Worm (Caenorhabditis elegans) whole organism, late embryonic: ENCODE results near the gene acp-4.

Experiments
- C08G9.2 ChIP-seq: sonication (generic microtip); optimal IDR thresholded peaks from 2 replicates; lab custom pipeline; 2016; ENCODE audit warnings: mild to moderate bottlenecking, missing genetic modification characterization, moderate library complexity, missing compliant biosample characterization
- K09A11.1 ChIP-seq: sonication (generic microtip); optimal IDR thresholded peaks from 2 replicates; lab custom pipeline; 2017; ENCODE audit warnings: antibody characterized with exemption, mild to moderate bottlenecking, missing genetic modification characterization, missing compliant biosample characterization; ENCODE audit not compliant: insufficient read depth
- Y22D7AL.16 ChIP-seq: sonication (generic microtip); optimal IDR thresholded peaks from 2 replicates; lab custom pipeline; 2016; ENCODE audit warnings: missing genetic modification characterization, missing compliant biosample characterization
- ahr-1 ChIP-seq: sonication (generic microtip); optimal IDR thresholded peaks from 2 replicates; lab custom pipeline; 2016; ENCODE audit warnings: missing genetic modification characterization, missing compliant biosample characterization
- ama-1 ChIP-seq: fragments of 150-350 bp; optimal IDR thresholded peaks from 2 replicates; lab custom pipeline; 2014
- ceh-14 ChIP-seq: sonication (generic microtip); optimal IDR thresholded peaks from 2 replicates; lab custom pipeline; 2016; ENCODE audit warnings: missing genotype, missing genetic modification characterization, missing compliant biosample characterization
- ceh-18 ChIP-seq: sonication (generic microtip); optimal IDR thresholded peaks from 2 replicates; lab custom pipeline; 2016; ENCODE audit warnings: missing genetic modification characterization, missing compliant biosample characterization
- ceh-2 ChIP-seq: sonication (generic microtip); optimal IDR thresholded peaks from 2 replicates; lab custom pipeline; 2016; ENCODE audit warnings: missing genotype, missing genetic modification characterization, missing compliant biosample characterization
- ceh-30 ChIP-seq: fragments of 150-350 bp; optimal IDR thresholded peaks from 2 replicates; lab custom pipeline; 2014; ENCODE audit warnings: missing biosample characterization, missing genetic modification characterization
- ceh-34 ChIP-seq: sonication (generic microtip); optimal IDR thresholded peaks from 2 replicates; lab custom pipeline; 2016; ENCODE audit warnings: mild to moderate bottlenecking, missing genetic modification characterization, missing compliant biosample characterization
- ceh-48 ChIP-seq: sonication (generic microtip); optimal IDR thresholded peaks from 2 replicates; lab custom pipeline; 2016; ENCODE audit warnings: missing genetic modification characterization, inconsistent platforms, missing compliant biosample characterization
- ceh-6 ChIP-seq: fragments of 200-800 bp; sonication (Bioruptor generic); optimal IDR thresholded peaks from 2 replicates; lab custom pipeline; 2018; ENCODE audit warnings: mild to moderate bottlenecking, missing genetic modification characterization, missing compliant biosample characterization
- ceh-9 ChIP-seq: sonication (generic microtip); optimal IDR thresholded peaks from 2 replicates; lab custom pipeline; 2016; ENCODE audit warnings: mild to moderate bottlenecking, missing genetic modification characterization, inconsistent platforms, missing compliant biosample characterization
- ets-4 ChIP-seq: sonication (generic microtip); optimal IDR thresholded peaks from 2 replicates; lab custom pipeline; 2016; ENCODE audit warnings: missing genetic modification characterization, missing compliant biosample characterization
- eyg-1 ChIP-seq: sonication (generic microtip); optimal IDR thresholded peaks from 2 replicates; lab custom pipeline; 2016; ENCODE audit warnings: missing genotype, missing genetic modification characterization, missing compliant biosample characterization
- fax-1 ChIP-seq: sonication (generic microtip); optimal IDR thresholded peaks from 2 replicates; lab custom pipeline; 2016; ENCODE audit warnings: missing genotype, missing genetic modification characterization, missing compliant biosample characterization
- fkh-6 ChIP-seq: sonication (generic microtip); optimal IDR thresholded peaks from 2 replicates; lab custom pipeline; 2016; ENCODE audit warnings: missing genetic modification characterization, missing compliant biosample characterization
- gmeb-2 ChIP-seq: sonication (generic microtip); optimal IDR thresholded peaks from 2 replicates; lab custom pipeline; 2016; ENCODE audit warnings: missing genetic modification characterization, inconsistent platforms, missing compliant biosample characterization
- hlh-13 ChIP-seq: fragments of 200-800 bp; sonication (Bioruptor generic); optimal IDR thresholded peaks from 2 replicates; lab custom pipeline; 2018; ENCODE audit warnings: mild to moderate bottlenecking, missing genetic modification characterization, missing compliant biosample characterization
- hlh-30 ChIP-seq: sonication (generic microtip); optimal IDR thresholded peaks from 2 replicates; lab custom pipeline; 2017; ENCODE audit warnings: antibody characterized with exemption, missing genetic modification characterization, missing compliant biosample characterization; ENCODE audit not compliant: insufficient read depth
- hlh-6 ChIP-seq: sonication (generic microtip); optimal IDR thresholded peaks from 2 replicates; lab custom pipeline; 2016; ENCODE audit warnings: missing genotype, missing genetic modification characterization, missing compliant biosample characterization
- lim-6 ChIP-seq: sonication (generic microtip); optimal IDR thresholded peaks from 2 replicates; lab custom pipeline; 2016; ENCODE audit warnings: missing genetic modification characterization, missing compliant biosample characterization
- nfya-1 ChIP-seq: sonication (generic microtip); optimal IDR thresholded peaks from 2 replicates; lab custom pipeline; 2017; ENCODE audit warnings: missing genetic modification characterization, mild to moderate bottlenecking, missing compliant biosample characterization, antibody characterized with exemption, moderate library complexity
- nhr-11 ChIP-seq: fragments of 150-350 bp; optimal IDR thresholded peaks from 2 replicates; lab custom pipeline; 2014; ENCODE audit warnings: missing biosample characterization, missing genetic modification characterization
- npax-4 ChIP-seq: sonication (generic microtip); optimal IDR thresholded peaks from 2 replicates; lab custom pipeline; 2016; ENCODE audit warnings: missing genetic modification characterization, missing compliant biosample characterization
- pat-9 ChIP-seq: fragments of 200-800 bp; sonication (Bioruptor generic); optimal IDR thresholded peaks from 2 replicates; lab custom pipeline; 2018; ENCODE audit warnings: mild to moderate bottlenecking, missing genetic modification characterization, moderate library complexity, missing compliant biosample characterization
- pax-1 ChIP-seq: fragments of 150-350 bp; optimal IDR thresholded peaks from 2 replicates; lab custom pipeline; 2014; ENCODE audit warnings: missing biosample characterization, missing genetic modification characterization
- pha-2 ChIP-seq: sonication (generic microtip); optimal IDR thresholded peaks from 2 replicates; lab custom pipeline; 2017; ENCODE audit warnings: mild to moderate bottlenecking, missing genetic modification characterization, missing compliant biosample characterization
- sdc-2 ChIP-seq: sonication (generic microtip); optimal IDR thresholded peaks from 2 replicates; lab custom pipeline; 2016; ENCODE audit warnings: missing genotype, missing genetic modification characterization, missing compliant biosample characterization
- sox-2 ChIP-seq: fragments of 200-800 bp; sonication (Bioruptor generic); IDR thresholded peaks from 2 replicates; pipeline ENCODE4 v1.3.6; 2022; ENCODE audit warnings: missing genetic modification reagents, missing genetic modification characterization, missing compliant biosample characterization
- sox-4 ChIP-seq: sonication (generic microtip); optimal IDR thresholded peaks from 2 replicates; lab custom pipeline; 2017; ENCODE audit warnings: mild to moderate bottlenecking, missing genetic modification characterization, inconsistent platforms, missing compliant biosample characterization
- syd-9 ChIP-seq: sonication (generic microtip); optimal IDR thresholded peaks from 2 replicates; lab custom pipeline; 2016; ENCODE audit warnings: mild to moderate bottlenecking, missing genetic modification characterization, moderate library complexity, missing compliant biosample characterization
- tbx-7 ChIP-seq: sonication (generic microtip); optimal IDR thresholded peaks from 2 replicates; lab custom pipeline; 2016; ENCODE audit warnings: missing genotype, missing genetic modification characterization, missing compliant biosample characterization
- unc-42 ChIP-seq: sonication (generic microtip); optimal IDR thresholded peaks from 2 replicates; lab custom pipeline; 2016; ENCODE audit warnings: missing genotype, missing genetic modification characterization, missing compliant biosample characterization
- unc-55 ChIP-seq: sonication (generic microtip); optimal IDR thresholded peaks from 2 replicates; lab custom pipeline; 2017; ENCODE audit warnings: missing biosample characterization, missing genetic modification reagents, missing genetic modification characterization
- unc-86 ChIP-seq: sonication (generic microtip); optimal IDR thresholded peaks from 2 replicates; lab custom pipeline; 2016; ENCODE audit warnings: missing genetic modification characterization, missing compliant biosample characterization
- zip-5 ChIP-seq: sonication (generic microtip); optimal IDR thresholded peaks from 2 replicates; lab custom pipeline; 2016; ENCODE audit warnings: missing genetic modification characterization, missing compliant biosample characterization
- ztf-16 ChIP-seq: sonication (generic microtip); optimal IDR thresholded peaks from 2 replicates; lab custom pipeline; 2017; ENCODE audit warnings: missing genetic modification characterization, missing compliant biosample characterization

The acp-4 gene

ce11 chrII:8466874-8467273 is 32.0 kb upstream of the acp-4 start, which contains the start of gene F22B5.10:
Gene F22B5.10, plus strand, starts transcription at chrII:8467174.
- TF ChIP-seq Y22D7AL.16 (tag; lab: Kevin White, UChicago) = no peak
- TF ChIP-seq syd-9 (tag; lab: Kevin White, UChicago) = no peak
- no peak for TF ChIP-seq ceh-18
- no peak for TF ChIP-seq ama-1 (lab: Kevin White, UChicago)
- TF ChIP-seq hlh-13 (GFP tag; lab: Kevin White, UChicago) = no peak
- TF ChIP-seq ceh-34 (tag; lab: Kevin White, UChicago) = no peak
- TF ChIP-seq ceh-14 (tag; lab: Kevin White, UChicago) = no peak
- TF ChIP-seq C08G9.2 (tag; lab: Kevin White, UChicago) = no peak
- no peak for TF ChIP-seq sdc-2 (tag; lab: Kevin White, UChicago)
- TF ChIP-seq pax-1 = no peak
- no peak for TF ChIP-seq gmeb-2 (tag; lab: Kevin White, UChicago)
- no peak for TF ChIP-seq nhr-11 (tag; lab: Kevin White, UChicago)
- no peak for TF ChIP-seq ceh-9 (tag; lab: Kevin White, UChicago)
- no peak for TF ChIP-seq npax-4
- no peak for TF ChIP-seq pha-2 (tag; lab: Kevin White, UChicago)
- no peak for TF ChIP-seq ztf-16 (tag; lab: Kevin White, UChicago)
- no peak for TF ChIP-seq ceh-30 (tag; lab: Kevin White, UChicago)

- peak; percentile 24 for TF ChIP-seq unc-42
- no peak for TF ChIP-seq ceh-34 (tag; lab: Kevin White, UChicago)
These were observed 29.6 kb upstream of the acp-4 start, which contains the start of gene fars-3 for ce11 chrII:8464448-8464898. Gene fars-3, plus strand, starts transcription at chrII:8464848.

ce11 chrII:8457438-8457837 is 22.5 kb upstream of the acp-4 start, which contains the start of gene zyg-9:
Gene zyg-9, plus strand, starts transcription at chrII:8457818.
- TF ChIP-seq ceh-2 (tag; lab: Kevin White, UChicago) = no peak
- no peak for TF ChIP-seq ceh-6 (GFP tag; lab: Kevin White, UChicago)
- peak; percentile 43 for TF ChIP-seq ceh-48 (tag; lab: Kevin White, UChicago)
- no peak for TF ChIP-seq tbx-7 (tag; lab: Kevin White, UChicago)
- TF ChIP-seq K09A11.1 (tag; lab: Kevin White, UChicago) = no peak
- TF ChIP-seq unc-86 (tag; lab: Kevin White, UChicago) = no peak
- TF ChIP-seq pat-9 (tag; lab: Kevin White, UChicago) = no peak
- peak; percentile 16 for TF ChIP-seq hlh-30 (tag; lab: Kevin White, UChicago)
- no peak for TF ChIP-seq C08G9.2 (tag; lab: Kevin White, UChicago)
- no peak for TF ChIP-seq unc-55 (GFP tag; lab: Kevin White, UChicago)

- no peak for TF ChIP-seq zip-5
- no peak for TF ChIP-seq fkh-6 (tag; lab: Kevin White, UChicago)
- TF ChIP-seq eyg-1 (tag; lab: Kevin White, UChicago) = no peak
- TF ChIP-seq ets-4 (tag; lab: Kevin White, UChicago) = no peak
- no peak for TF ChIP-seq sox-4
- TF ChIP-seq ceh-34 (tag; lab: Kevin White, UChicago) = no peak
- no peak for TF ChIP-seq pat-9 (tag; lab: Kevin White, UChicago)
- TF ChIP-seq lim-6 (tag; lab: Kevin White, UChicago) = no peak
- no peak for TF ChIP-seq tbx-7 (tag; lab: Kevin White, UChicago)
- no peak for TF ChIP-seq sox-2
- TF ChIP-seq hlh-6 (tag; lab: Kevin White, UChicago) = no peak
- no peak for TF ChIP-seq ahr-1 (tag; lab: Kevin White, UChicago)
- TF ChIP-seq fax-1 (tag; lab: Kevin White, UChicago) = no peak
- no peak for TF ChIP-seq nfya-1 (tag; lab: Kevin White, UChicago)
These were observed 21.9 kb upstream of the acp-4 start for ce11 chrII:8456681-8457389.
